Worm (Caenorhabditis elegans): ENCODE results near the gene C10C6.7.

- TF ChIP-seq W03F9.2 (tag; optimal IDR thresholded peaks at IDR 0.05): no peak
- no peak for TF ChIP-seq him-1 (tag; optimal IDR thresholded peaks at IDR 0.05)
- no peak for TF ChIP-seq dao-5 (tag; optimal IDR thresholded peaks at IDR 0.05)
Measured at ce11 chrIV:11489077-11489476, 21.8 kb upstream of the C10C6.7 start.
